Fruit fly (Drosophila melanogaster) Kc167 (cell line): ENCODE data around the gene CG32756.

Experiments
- Myc ChIP-seq: fragments of >200 bp; optimal IDR thresholded peaks from 2 replicates; lab custom pipeline; 2017; ENCODE audit warnings: missing external identifiers
- Sin3A ChIP-seq: fragments of >200 bp; optimal IDR thresholded peaks from 2 replicates; lab custom pipeline; 2018; ENCODE audit warnings: missing external identifiers
- h ChIP-seq: fragments of >200 bp; optimal IDR thresholded peaks from 3 replicates; lab custom pipeline; 2018; ENCODE audit warnings: missing external identifiers
- insv ChIP-seq: fragments of >200 bp; optimal IDR thresholded peaks from 3 replicates; lab custom pipeline; 2018; ENCODE audit warnings: missing external identifiers
- psq ChIP-seq: fragments of >200 bp; optimal IDR thresholded peaks from 2 replicates; lab custom pipeline; 2017; ENCODE audit warnings: missing external identifiers
- ttk ChIP-seq: sonication (Bioruptor generic); optimal IDR thresholded peaks from 2 replicates; lab custom pipeline; 2017; ENCODE audit warnings: missing external identifiers

The CG32756 gene

dm6 chrX:5997931-5998330 lies 52.4 kb downstream of the CG32756 start:
- TF ChIP-seq psq (lab: Kevin White, UChicago) (no peak), insv (lab: Kevin White, UChicago) (no peak), ttk (lab: Kevin White, UChicago) (no peak), Myc (no peak), h (lab: Kevin White, UChicago) (no peak), Sin3A (lab: Kevin White, UChicago) (no peak)
